Worm (Caenorhabditis elegans): ENCODE measurements around the gene T27A8.2.
A peak's percentile ranks its signal among the peaks of the same experiment; 100 is the strongest.

Gene T27A8.2

DNA sequence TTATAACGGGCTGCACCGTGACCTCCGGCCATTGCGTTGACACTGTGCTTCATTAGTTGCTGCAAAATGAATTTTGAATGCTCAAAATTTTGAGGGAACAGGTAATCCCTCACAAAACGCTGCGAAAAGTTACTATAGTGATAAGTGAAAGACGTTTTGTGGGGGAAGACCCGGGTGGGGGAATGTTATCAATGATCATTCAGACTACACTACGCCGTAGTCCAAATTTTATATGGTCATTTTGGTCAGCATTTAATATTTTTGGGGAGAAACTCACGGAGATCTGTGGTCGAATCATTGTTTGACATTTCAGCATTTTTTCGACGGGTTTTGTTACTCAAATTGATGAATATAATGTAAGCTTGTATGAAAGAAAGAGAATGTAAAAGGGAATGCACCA lies 19.6 kb downstream of the T27A8.2 start:
- TF ChIP-seq hmbx-1 (tag; optimal IDR thresholded peaks at IDR 0.05) (no peak), tbx-37 (GFP tag; conservative IDR thresholded peaks at IDR 0.05) (no peak)

DNA sequence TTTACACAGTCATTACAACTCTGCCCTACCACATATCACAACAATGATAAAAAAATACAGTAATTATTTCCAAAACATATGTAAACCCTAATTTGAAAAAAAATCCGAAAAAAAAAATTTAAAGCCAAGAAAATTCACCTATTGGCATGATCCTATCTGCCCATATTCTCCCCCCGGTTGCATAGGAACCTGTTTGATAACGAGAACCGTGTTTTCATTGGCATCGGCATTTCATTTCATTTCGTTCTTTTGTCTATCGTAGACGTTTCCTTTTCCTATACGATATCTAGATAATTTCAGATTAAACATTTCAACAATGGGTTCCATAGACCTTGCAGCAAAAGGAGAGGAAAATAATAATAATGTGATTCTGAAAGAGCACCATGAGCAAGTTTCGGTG lies 28.2 kb downstream of the T27A8.2 start, which contains the start of gene mboa-1:
Gene mboa-1, plus strand, starts transcription at position 301 of the 400 bp plus-strand sequence.
- no peak for TF ChIP-seq ceh-36 (tag; optimal IDR thresholded peaks at IDR 0.05)
- TF ChIP-seq ets-7 (tag; optimal IDR thresholded peaks at IDR 0.05): no peak

DNA sequence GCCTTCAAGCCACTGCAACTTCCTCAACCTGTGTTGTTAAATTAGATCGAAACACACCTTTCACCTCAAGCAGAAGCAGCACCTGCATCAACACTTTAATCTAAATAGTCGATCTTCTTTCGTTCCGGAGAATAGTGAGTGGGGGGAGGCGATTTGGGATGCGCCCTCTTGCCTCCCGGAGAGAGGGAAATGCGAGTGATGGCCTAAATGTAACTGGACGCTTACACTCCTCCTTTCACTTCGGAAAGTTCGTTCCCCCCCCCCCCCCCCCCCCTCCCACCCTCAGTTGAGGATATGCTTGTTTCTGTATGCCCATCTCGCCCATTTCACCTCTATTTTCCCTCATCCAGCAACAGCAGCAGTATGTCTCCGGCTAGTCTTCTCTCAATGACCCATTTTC lies 29.8 kb downstream of the T27A8.2 start:
- TF ChIP-seq tbx-37 (GFP tag; conservative IDR thresholded peaks at IDR 0.05): no peak
- no peak for TF ChIP-seq sea-1 (GFP tag; conservative IDR thresholded peaks at IDR 0.05)
- no peak for TF ChIP-seq B0310.2 (tag; optimal IDR thresholded peaks at IDR 0.05)
- TF ChIP-seq aly-1 (tag; optimal IDR thresholded peaks at IDR 0.05): no peak
- TF ChIP-seq scrt-1 (GFP tag; IDR thresholded peaks at IDR 0.05): no peak
- TF ChIP-seq ama-1 (optimal IDR thresholded peaks at IDR 0.05): no peak
- no peak for TF ChIP-seq pes-1 (GFP tag; IDR thresholded peaks at IDR 0.05)
- TF ChIP-seq ceh-13 (GFP tag; optimal IDR thresholded peaks at IDR 0.05): no peak
- no peak for TF ChIP-seq hmbx-1 (tag; optimal IDR thresholded peaks at IDR 0.05)
- TF ChIP-seq tbx-11 (GFP tag; IDR thresholded peaks at IDR 0.05): no peak
- TF ChIP-seq hmg-4 (GFP tag; optimal IDR thresholded peaks at IDR 0.05): no peak
- TF ChIP-seq flt-1 (GFP tag; IDR thresholded peaks at IDR 0.05): no peak
- no peak for TF ChIP-seq hnd-1 (tag; optimal IDR thresholded peaks at IDR 0.05)
- TF ChIP-seq ceh-36 (tag; optimal IDR thresholded peaks at IDR 0.05): no peak

DNA sequence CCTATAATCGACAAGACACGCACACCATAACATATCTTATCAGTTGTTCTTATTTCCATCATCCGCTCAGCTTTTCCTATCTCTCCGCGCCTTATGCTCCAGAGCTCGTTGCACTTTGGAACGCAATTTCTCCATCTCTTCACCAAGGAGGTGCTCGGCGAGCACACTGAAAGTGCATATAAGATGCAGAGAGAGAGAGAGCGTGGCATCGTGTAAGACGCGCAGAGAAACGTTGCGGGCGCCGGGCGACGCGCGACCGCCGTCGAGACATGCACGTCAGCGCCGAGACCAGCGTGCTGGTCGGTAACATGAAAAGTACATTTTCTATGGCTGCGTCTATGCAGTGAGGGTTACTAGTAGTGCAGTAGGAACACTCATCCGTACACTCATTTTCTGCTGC lies 34.2 kb downstream of the T27A8.2 start:
- peak; percentile 54 for TF ChIP-seq scrt-1 (GFP tag; IDR thresholded peaks at IDR 0.05)
- no peak for TF ChIP-seq hnd-1 (tag; optimal IDR thresholded peaks at IDR 0.05)
- TF ChIP-seq hmbx-1 (tag; optimal IDR thresholded peaks at IDR 0.05): no peak

DNA sequence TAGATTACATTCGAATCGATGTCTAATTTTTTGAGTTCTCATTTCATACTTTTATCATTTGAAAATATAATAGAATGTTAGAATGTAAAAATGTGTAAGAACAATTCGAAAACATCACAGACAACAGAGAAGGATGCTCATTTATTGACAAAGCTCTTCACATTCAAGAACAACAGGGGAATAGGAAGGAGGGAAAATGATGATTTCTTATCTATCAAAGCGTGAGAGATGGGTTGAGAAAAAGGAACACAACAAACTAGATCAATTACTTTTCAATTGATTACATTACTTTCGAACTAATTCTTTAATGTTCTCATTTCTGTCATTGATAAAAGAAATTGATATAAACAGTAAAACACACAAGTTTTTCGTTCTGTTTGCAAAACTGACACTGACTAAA lies 41.9 kb downstream of the T27A8.2 start, which contains the start of the genes VB0395L.1 and nhx-1:
Gene VB0395L.1, minus strand, starts transcription at position 186 of the 400 bp plus-strand sequence.
Gene nhx-1, plus strand, starts transcription at position 326 of the 400 bp plus-strand sequence.
- TF ChIP-seq tbx-37 (GFP tag; conservative IDR thresholded peaks at IDR 0.05): no peak
- TF ChIP-seq ama-1 (optimal IDR thresholded peaks at IDR 0.05): no peak
- no peak for TF ChIP-seq B0310.2 (tag; optimal IDR thresholded peaks at IDR 0.05)
- TF ChIP-seq flt-1 (GFP tag; IDR thresholded peaks at IDR 0.05): no peak
- TF ChIP-seq hmbx-1 (tag; optimal IDR thresholded peaks at IDR 0.05): no peak
- no peak for TF ChIP-seq aly-1 (tag; optimal IDR thresholded peaks at IDR 0.05)
- TF ChIP-seq ets-7 (tag; optimal IDR thresholded peaks at IDR 0.05): no peak
